Worm (Caenorhabditis elegans): Measurements from ENCODE around the gene F08G12.1.

ce11 chrX:11337783-11338182, 32.1 kb upstream of the F08G12.1 start, which contains the start of gene gcy-9:
- TF ChIP-seq nhr-11 (tag; optimal IDR thresholded peaks at IDR 0.05) (no peak), ztf-11 (tag; optimal IDR thresholded peaks at IDR 0.05) (no peak), unc-62 (GFP tag; optimal IDR thresholded peaks at IDR 0.05 in 1 of 2) (no peak), unc-62 (tag; optimal IDR thresholded peaks at IDR 0.05) (no peak), nhr-76 (tag; optimal IDR thresholded peaks at IDR 0.05) (no peak), hlh-30 (tag; optimal IDR thresholded peaks at IDR 0.05; ENCODE audit: insufficient read depth) (no peak)

Data from whole organism, L4 larva.